Worm (Caenorhabditis elegans): ENCODE measurements around the gene hrpk-2.
A peak's percentile ranks its signal among the peaks of the same experiment; 100 is the strongest.

DNA sequence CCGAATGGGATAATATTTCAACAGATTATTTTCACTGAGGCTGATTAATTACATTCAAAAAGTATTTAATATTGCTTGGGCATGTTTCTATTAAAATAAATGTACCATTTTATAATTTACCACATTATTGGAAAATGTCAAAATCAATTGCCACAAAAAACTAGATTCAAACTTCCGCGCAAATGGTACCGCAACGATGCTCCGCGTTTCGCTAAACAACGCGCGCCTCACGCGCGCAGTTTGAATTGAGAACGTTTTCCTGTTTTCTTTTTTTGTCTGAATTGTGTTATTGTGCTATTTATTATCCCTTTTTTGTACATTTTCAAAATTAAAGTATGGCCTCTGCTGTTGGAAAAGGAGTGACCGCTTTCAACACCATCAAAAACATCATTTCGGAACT, 46.1 kb upstream of the hrpk-2 start, which contains the start of gene C29E4.12:
- TF ChIP-seq aly-2 (tag; optimal IDR thresholded peaks at IDR 0.05), result peak; percentile 64
- no peak for TF ChIP-seq ets-5 (GFP tag; IDR thresholded peaks at IDR 0.05)
- TF ChIP-seq dsc-1 (tag; optimal IDR thresholded peaks at IDR 0.05), result no peak
- TF ChIP-seq unc-62 (GFP tag; optimal IDR thresholded peaks at IDR 0.05), result no peak
- no peak for TF ChIP-seq fkh-10 (GFP tag; optimal IDR thresholded peaks at IDR 0.05)
- TF ChIP-seq blmp-1 (tag; optimal IDR thresholded peaks at IDR 0.05), result peak; percentile 51
